Fruit fly (Drosophila melanogaster) whole organism, prepupa: Measurements from ENCODE around the gene CG4572.

Experiments
- Blimp-1 ChIP-seq: fragments of 200-800 bp; sonication (Bioruptor generic); optimal IDR thresholded peaks from 3 replicates; lab custom pipeline; 2017; ENCODE audit warnings: missing biosample characterization, missing genetic modification characterization, mild to moderate bottlenecking, moderate library complexity, missing genetic modification reagents
- CG10631 ChIP-seq: fragments of 200-800 bp; sonication (Bioruptor generic); optimal IDR thresholded peaks from 2 replicates; lab custom pipeline; 2016; ENCODE audit warnings: missing biosample characterization, missing genetic modification characterization
- CG11294 ChIP-seq: fragments of 200-800 bp; sonication (Bioruptor generic); IDR thresholded peaks from 2 replicates; pipeline ENCODE4 v1.3.6; 2022; ENCODE audit warnings: missing biosample characterization, missing genetic modification characterization
- CG11762 ChIP-seq: fragments of 200-800 bp; sonication (Bioruptor generic); optimal IDR thresholded peaks from 3 replicates; lab custom pipeline; 2016; ENCODE audit warnings: missing biosample characterization, missing genetic modification characterization; ENCODE audit not compliant: insufficient read depth
- CG11902 ChIP-seq: fragments of 200-800 bp; sonication (Bioruptor generic); optimal IDR thresholded peaks from 3 replicates; lab custom pipeline; 2016; ENCODE audit warnings: missing biosample characterization, missing genetic modification characterization
- CG15336 ChIP-seq: fragments of 200-800 bp; sonication (Bioruptor generic); IDR thresholded peaks from 2 replicates; pipeline ENCODE4 v1.3.6; 2022; ENCODE audit warnings: missing biosample characterization, missing genetic modification characterization
- CG1621 ChIP-seq: fragments of 200-800 bp; sonication (Bioruptor generic); optimal IDR thresholded peaks from 3 replicates; lab custom pipeline; 2018; ENCODE audit warnings: missing biosample characterization, mild to moderate bottlenecking, missing genetic modification characterization
- CG3032 ChIP-seq: fragments of 200-800 bp; optimal IDR thresholded peaks from 2 replicates; lab custom pipeline; 2019; ENCODE audit warnings: missing biosample characterization, mild to moderate bottlenecking, missing genetic modification characterization, moderate library complexity
- CG31627 ChIP-seq: fragments of 200-800 bp; sonication (Bioruptor generic); optimal IDR thresholded peaks from 3 replicates; lab custom pipeline; 2016; ENCODE audit warnings: missing biosample characterization, missing genetic modification characterization
- CG32006 ChIP-seq: fragments of 200-800 bp; sonication (Bioruptor generic); optimal IDR thresholded peaks from 3 replicates; lab custom pipeline; 2017; ENCODE audit warnings: missing biosample characterization, mild to moderate bottlenecking, missing genetic modification characterization
- CG3919 ChIP-seq: fragments of 200-800 bp; sonication (Bioruptor generic); optimal IDR thresholded peaks from 3 replicates; lab custom pipeline; 2016; ENCODE audit warnings: missing biosample characterization, missing genetic modification characterization
- CG4318 ChIP-seq: fragments of 200-800 bp; sonication (Bioruptor generic); optimal IDR thresholded peaks from 3 replicates; lab custom pipeline; 2017; ENCODE audit warnings: missing biosample characterization, mild to moderate bottlenecking, missing genetic modification characterization
- CG6163 ChIP-seq: fragments of 200-800 bp; sonication (Bioruptor generic); IDR thresholded peaks from 3 replicates; pipeline ENCODE4 v1.3.6; 2022; ENCODE audit warnings: missing biosample characterization, missing genetic modification characterization
- CG6276 ChIP-seq: fragments of 200-800 bp; sonication (Bioruptor generic); optimal IDR thresholded peaks from 2 replicates; lab custom pipeline; 2017; ENCODE audit warnings: missing biosample characterization, mild to moderate bottlenecking, missing genetic modification characterization
- CG6808 ChIP-seq: fragments of 200-800 bp; sonication (Bioruptor generic); optimal IDR thresholded peaks from 3 replicates; lab custom pipeline; 2017; ENCODE audit warnings: missing biosample characterization, missing genetic modification characterization, mild to moderate bottlenecking, moderate library complexity, missing genetic modification reagents
- CG6854 ChIP-seq: fragments of 200-800 bp; sonication (Bioruptor generic); optimal IDR thresholded peaks from 2 replicates; lab custom pipeline; 2017; ENCODE audit warnings: missing biosample characterization, mild to moderate bottlenecking, missing genetic modification characterization
- CG7368 ChIP-seq: fragments of 200-800 bp; sonication (Bioruptor generic); optimal IDR thresholded peaks from 3 replicates; lab custom pipeline; 2016; ENCODE audit warnings: missing biosample characterization, missing genetic modification characterization
- CG8119 ChIP-seq: fragments of 200-800 bp; sonication (Bioruptor generic); IDR thresholded peaks from 3 replicates; pipeline ENCODE4 v1.3.6; 2022; ENCODE audit warnings: missing biosample characterization, missing genetic modification characterization
- Eip75B ChIP-seq: fragments of 200-800 bp; sonication (Bioruptor generic); optimal IDR thresholded peaks from 3 replicates; lab custom pipeline; 2016; ENCODE audit warnings: missing biosample characterization, missing genetic modification characterization
- Eip78C ChIP-seq: fragments of 200-800 bp; sonication (Bioruptor generic); peaks from one replicate; lab custom pipeline; 2016; ENCODE audit warnings: missing biosample characterization, missing genetic modification characterization
- Eip93F ChIP-seq: fragments of 200-800 bp; sonication (Bioruptor generic); optimal IDR thresholded peaks from 2 replicates; lab custom pipeline; 2016; ENCODE audit warnings: missing biosample characterization, mild to moderate bottlenecking, missing genetic modification characterization
- Ets96B ChIP-seq: fragments of 200-800 bp; optimal IDR thresholded peaks from 2 replicates; lab custom pipeline; 2019; ENCODE audit warnings: missing biosample characterization, mild to moderate bottlenecking, missing genetic modification characterization, moderate library complexity
- Hr38 ChIP-seq: sonication (Bioruptor generic); optimal IDR thresholded peaks from 2 replicates; lab custom pipeline; 2016; ENCODE audit warnings: missing biosample characterization, missing genetic modification characterization
- Hr39 ChIP-seq: fragments of 200-800 bp; sonication (Bioruptor generic); optimal IDR thresholded peaks from 2 replicates; lab custom pipeline; 2016; ENCODE audit warnings: missing biosample characterization, missing genetic modification characterization
- Hr4 ChIP-seq: fragments of 200-800 bp; sonication (Bioruptor generic); optimal IDR thresholded peaks from 3 replicates; lab custom pipeline; 2016; ENCODE audit warnings: missing biosample characterization, missing genetic modification characterization
- Lpt ChIP-seq: fragments of 200-800 bp; sonication (Bioruptor generic); optimal IDR thresholded peaks from 3 replicates; lab custom pipeline; 2016; ENCODE audit warnings: missing biosample characterization, missing genetic modification characterization
- Met ChIP-seq: fragments of 200-800 bp; sonication (Bioruptor generic); optimal IDR thresholded peaks from 3 replicates; lab custom pipeline; 2016; ENCODE audit warnings: missing biosample characterization, missing genetic modification characterization
- OdsH ChIP-seq: fragments of 200-800 bp; sonication (Bioruptor generic); optimal IDR thresholded peaks from 3 replicates; lab custom pipeline; 2016; ENCODE audit warnings: missing biosample characterization, missing genetic modification characterization
- Smox ChIP-seq: fragments of 200-800 bp; sonication (Bioruptor generic); optimal IDR thresholded peaks from 3 replicates; lab custom pipeline; 2016; ENCODE audit warnings: missing biosample characterization, missing genetic modification characterization
- Sox14 ChIP-seq: fragments of 200-800 bp; sonication (Bioruptor generic); optimal IDR thresholded peaks from 3 replicates; lab custom pipeline; 2016; ENCODE audit warnings: missing biosample characterization, missing genetic modification characterization
- acj6 ChIP-seq: fragments of 200-800 bp; sonication (Bioruptor generic); optimal IDR thresholded peaks from 3 replicates; lab custom pipeline; 2016; ENCODE audit warnings: missing biosample characterization, missing genetic modification characterization
- cyc ChIP-seq: fragments of 200-800 bp; sonication (Bioruptor generic); optimal IDR thresholded peaks from 3 replicates; lab custom pipeline; 2016; ENCODE audit warnings: missing biosample characterization, missing genetic modification characterization
- dac ChIP-seq: fragments of 200-800 bp; sonication (Bioruptor generic); optimal IDR thresholded peaks from 2 replicates; lab custom pipeline; 2017; ENCODE audit warnings: missing biosample characterization, mild to moderate bottlenecking, missing genetic modification characterization
- eg ChIP-seq: fragments of 200-800 bp; sonication (Bioruptor generic); IDR thresholded peaks from 3 replicates; pipeline ENCODE4 v1.3.6; 2022; ENCODE audit warnings: missing biosample characterization, missing genetic modification characterization
- esn ChIP-seq: fragments of 200-800 bp; sonication (Bioruptor generic); optimal IDR thresholded peaks from 2 replicates; lab custom pipeline; 2016; ENCODE audit warnings: missing biosample characterization, mild to moderate bottlenecking, missing genetic modification characterization, moderate library complexity
- fkh ChIP-seq: fragments of 200-800 bp; sonication (Bioruptor generic); optimal IDR thresholded peaks from 3 replicates; lab custom pipeline; 2017; ENCODE audit warnings: missing biosample characterization, mild to moderate bottlenecking, missing genetic modification characterization, moderate library complexity
- lz ChIP-seq: fragments of 200-800 bp; sonication (Bioruptor generic); optimal IDR thresholded peaks from 3 replicates; lab custom pipeline; 2016; ENCODE audit warnings: missing biosample characterization, missing genetic modification characterization
- net ChIP-seq: fragments of 200-800 bp; sonication (Bioruptor generic); optimal IDR thresholded peaks from 3 replicates; lab custom pipeline; 2016; ENCODE audit warnings: missing biosample characterization, missing genetic modification characterization
- pdm3 ChIP-seq: fragments of 200-800 bp; sonication (Bioruptor generic); optimal IDR thresholded peaks from 3 replicates; lab custom pipeline; 2016; ENCODE audit warnings: missing biosample characterization, missing genetic modification characterization
- ss ChIP-seq, 2 experiments: fragments of 200-800 bp; sonication (Bioruptor generic); optimal IDR thresholded peaks; 2 replicates in 1 of 2; 3 replicates in 1 of 2; lab custom pipeline; 2017 to 2018; ENCODE audit warnings: mild to moderate bottlenecking in 2 of 2, missing biosample characterization in 2 of 2, missing genetic modification characterization in 2 of 2, moderate library complexity in 1 of 2
- topi ChIP-seq: fragments of 200-800 bp; sonication (Bioruptor generic); optimal IDR thresholded peaks from 3 replicates; lab custom pipeline; 2016; ENCODE audit warnings: missing biosample characterization, missing genetic modification characterization
- vri ChIP-seq: fragments of 200-800 bp; sonication (Bioruptor generic); optimal IDR thresholded peaks from 3 replicates; lab custom pipeline; 2016; ENCODE audit warnings: missing biosample characterization, mild to moderate bottlenecking, missing genetic modification characterization

The CG4572 gene

dm6 chr3R:19880431-19880939 lies 16.3 kb upstream of the CG4572 start:
- TF ChIP-seq OdsH (GFP tag; lab: Kevin White, UChicago) (peak; percentile 11), Hr4 (GFP tag; lab: Kevin White, UChicago) (peak; percentile 7), CG3032 (no peak), Blimp-1 (no peak), Eip78C (GFP tag; lab: Kevin White, UChicago) (peak; percentile 85), fkh (GFP tag; lab: Kevin White, UChicago) (peak; percentile 10), CG15336 (GFP tag; lab: Robert Waterston, UW) (peak; percentile 50), Ets96B (tag; lab: Kevin White, UChicago) (peak; percentile 18), Sox14 (GFP tag; lab: Kevin White, UChicago) (peak; percentile 39), topi (GFP tag; lab: Kevin White, UChicago) (peak; percentile 25), acj6 (GFP tag; lab: Kevin White, UChicago) (no peak), esn (GFP tag; lab: Kevin White, UChicago) (peak; percentile 45), Eip93F (GFP tag; lab: Kevin White, UChicago) (no peak), cyc (GFP tag; lab: Kevin White, UChicago) (peak; percentile 13), Smox (GFP tag; lab: Kevin White, UChicago) (no peak), CG8119 (GFP tag; lab: Robert Waterston, UW) (peak; percentile 33; the same call in 1 of the 3 replicates), CG31627 (GFP tag; lab: Kevin White, UChicago) (peak; percentile 38), eg (GFP tag; lab: Robert Waterston, UW) (peak; percentile 50; the same call in 1 of the 3 replicates), CG32006 (GFP tag; lab: Kevin White, UChicago) (peak; percentile 36), lz (GFP tag; lab: Kevin White, UChicago) (peak; percentile 27), vri (GFP tag; lab: Kevin White, UChicago) (peak; percentile 48), CG6163 (GFP tag; lab: Robert Waterston, UW) (peak; percentile 31; the same call in 1 of the 3 replicates), ss (GFP tag; optimal IDR thresholded peaks at IDR 0.05; lab: Kevin White, UChicago) (peak in 1 of 2 experiments; percentile 52), CG6808 (peak; percentile 38), pdm3 (GFP tag; lab: Kevin White, UChicago) (no peak), CG6854 (GFP tag; lab: Kevin White, UChicago) (peak; percentile 38), CG10631 (GFP tag; lab: Kevin White, UChicago) (no peak), CG4318 (GFP tag; lab: Kevin White, UChicago) (no peak), CG7368 (GFP tag; lab: Kevin White, UChicago) (peak; percentile 5), net (GFP tag; lab: Kevin White, UChicago) (peak; percentile 51)

dm6 chr3R:19879470-19880052 lies 15.4 kb upstream of the CG4572 start, which contains the start of gene Ask1:
Gene Ask1, plus strand, starts transcription at chr3R:19879719.
- TF ChIP-seq CG15336 (GFP tag; lab: Robert Waterston, UW) (no peak), fkh (GFP tag; lab: Kevin White, UChicago) (peak; percentile 20), Ets96B (tag; lab: Kevin White, UChicago) (no peak), CG6854 (GFP tag; lab: Kevin White, UChicago) (peak; percentile 16), CG11762 (no peak), lz (GFP tag; lab: Kevin White, UChicago) (no peak), Sox14 (GFP tag; lab: Kevin White, UChicago) (no peak)
- TF ChIP-seq, all 60 proteins: peak for 2

dm6 chr3R:19877427-19878076 lies 13.4 kb upstream of the CG4572 start, which contains the start of the genes CG17186 and Arc42:
Gene CG17186, minus strand, starts transcription at chr3R:19877514.
Gene Arc42, plus strand, starts transcription at chr3R:19877737.
- TF ChIP-seq CG6854 (GFP tag; lab: Kevin White, UChicago) (peak; percentile 47), Ets96B (tag; lab: Kevin White, UChicago) (no peak), CG1621 (peak; percentile 10), lz (GFP tag; lab: Kevin White, UChicago) (peak; percentile 46), CG8119 (GFP tag; lab: Robert Waterston, UW) (no peak), ss (GFP tag; optimal IDR thresholded peaks at IDR 0.05; lab: Kevin White, UChicago) (peak; percentile 85 to 87), CG11902 (GFP tag; lab: Kevin White, UChicago) (no peak), CG3919 (GFP tag; lab: Kevin White, UChicago) (peak; percentile 17), Sox14 (GFP tag; lab: Kevin White, UChicago) (peak; percentile 28), CG6163 (GFP tag; lab: Robert Waterston, UW) (no peak), Eip75B (GFP tag; lab: Kevin White, UChicago) (peak; percentile 45), Eip78C (GFP tag; lab: Kevin White, UChicago) (peak; percentile 72), CG15336 (GFP tag; lab: Robert Waterston, UW) (0 out of 2 replicates have a peak, but pooled peaks have one; percentile 15), Lpt (GFP tag; lab: Kevin White, UChicago) (no peak), CG6276 (GFP tag; lab: Kevin White, UChicago) (peak; percentile 78), fkh (GFP tag; lab: Kevin White, UChicago) (peak; percentile 43), esn (GFP tag; lab: Kevin White, UChicago) (peak; percentile 42), dac (GFP tag; lab: Kevin White, UChicago) (no peak), Met (GFP tag; lab: Kevin White, UChicago) (peak; percentile 46), CG11294 (GFP tag; lab: Robert Waterston, UW) (no peak), Hr39 (GFP tag; lab: Kevin White, UChicago) (peak; percentile 6), CG3032 (no peak), Hr38 (GFP tag; lab: Kevin White, UChicago) (no peak), CG6808 (peak; percentile 79), CG11762 (no peak)
